Worm (Caenorhabditis elegans): ENCODE data around the gene got-2.2.

Gene got-2.2

DNA sequence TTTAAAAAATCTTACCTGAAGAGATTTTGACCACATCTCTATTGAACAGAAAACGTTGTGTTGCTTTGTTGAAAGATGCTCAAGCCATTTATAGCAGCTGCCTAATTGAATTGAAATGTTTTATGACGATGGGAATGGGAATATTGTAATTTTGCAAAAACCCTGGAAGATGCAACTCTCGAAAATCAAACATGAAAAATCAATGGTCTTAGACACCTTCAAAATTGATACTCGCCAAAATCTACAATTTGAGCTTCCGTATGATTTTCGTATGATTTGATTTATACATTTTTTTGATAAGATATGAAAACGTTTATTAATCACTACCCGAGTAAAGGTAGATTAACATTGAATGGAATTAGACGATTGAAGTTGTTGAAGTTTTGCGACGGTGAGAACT lies 32.3 kb upstream of the got-2.2 start, which contains the start of gene C14F11.7:
TSS of gene C14F11.7 (minus strand) at position 101 of the 400 bp plus-strand sequence.
- TF ChIP-seq lsy-2 (tag; optimal IDR thresholded peaks at IDR 0.05) (no peak), snpc-4 (tag; optimal IDR thresholded peaks at IDR 0.05) (no peak), M03D4.4 (tag; optimal IDR thresholded peaks at IDR 0.05) (no peak), nhr-12 (tag; optimal IDR thresholded peaks at IDR 0.05) (no peak), nhr-2 (tag; optimal IDR thresholded peaks at IDR 0.05) (no peak), elt-3 (tag; optimal IDR thresholded peaks at IDR 0.05) (no peak), elt-1 (tag; optimal IDR thresholded peaks at IDR 0.05; ENCODE audit: borderline replicate concordance, insufficient read depth) (no peak), unc-39 (tag; optimal IDR thresholded peaks at IDR 0.05) (no peak), ham-2 (GFP tag; optimal IDR thresholded peaks at IDR 0.05) (no peak), tbx-8 (GFP tag; optimal IDR thresholded peaks at IDR 0.05) (no peak), pha-4 (tag; optimal IDR thresholded peaks at IDR 0.05) (no peak), mab-5 (tag; optimal IDR thresholded peaks at IDR 0.05) (no peak), ztf-11 (tag; optimal IDR thresholded peaks at IDR 0.05) (no peak), mls-2 (tag; optimal IDR thresholded peaks at IDR 0.05) (no peak), ces-1 (GFP tag; optimal IDR thresholded peaks at IDR 0.05) (no peak), cnd-1 (tag; optimal IDR thresholded peaks at IDR 0.05) (no peak), ceh-43 (GFP tag; optimal IDR thresholded peaks at IDR 0.05) (no peak), drap-1 (GFP tag; optimal IDR thresholded peaks at IDR 0.05) (no peak), mep-1 (tag; optimal IDR thresholded peaks at IDR 0.05) (no peak)

DNA sequence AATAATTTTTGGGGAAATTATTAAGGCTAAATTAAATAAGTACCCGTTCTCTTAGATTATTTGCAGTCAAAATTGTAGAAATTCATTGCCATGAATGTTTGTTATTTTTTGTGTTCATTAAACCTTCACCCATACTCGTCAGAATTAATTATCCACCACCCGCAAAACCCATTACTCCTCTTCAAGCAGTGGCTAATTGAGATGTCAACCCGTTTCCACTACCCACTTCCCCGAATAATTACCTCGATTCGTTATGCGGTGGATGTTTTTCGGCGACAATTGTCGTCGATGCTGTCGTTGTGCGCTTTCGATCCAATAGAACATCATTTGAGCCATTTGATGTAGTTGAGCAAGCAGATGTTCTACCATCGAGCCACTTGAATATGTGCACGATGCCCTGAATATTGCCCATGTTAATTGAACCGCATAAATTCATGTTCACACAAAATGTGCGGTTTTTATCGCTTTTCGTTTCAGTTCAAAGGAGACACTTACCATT lies 29.4 kb upstream of the got-2.2 start:
- TF ChIP-seq ceh-43 (GFP tag; optimal IDR thresholded peaks at IDR 0.05) (peak; percentile 55), sptf-1 (tag; optimal IDR thresholded peaks at IDR 0.05) (no peak), ces-1 (GFP tag; optimal IDR thresholded peaks at IDR 0.05) (peak; percentile 88), mep-1 (tag; optimal IDR thresholded peaks at IDR 0.05) (no peak), tbx-8 (GFP tag; optimal IDR thresholded peaks at IDR 0.05) (no peak), drap-1 (GFP tag; optimal IDR thresholded peaks at IDR 0.05) (no peak)

- no peak for TF ChIP-seq hlh-1 (tag; optimal IDR thresholded peaks at IDR 0.05)
- TF ChIP-seq lin-13 (tag; optimal IDR thresholded peaks at IDR 0.05): no peak
Observed at ce11 chrX:6216551-6216950, 24.2 kb upstream of the got-2.2 start, which contains the start of gene lrch-1. Gene lrch-1, minus strand, starts transcription at chrX:6216651.

- TF ChIP-seq nhr-237 (tag; optimal IDR thresholded peaks at IDR 0.05) (no peak), elt-1 (tag; optimal IDR thresholded peaks at IDR 0.05; ENCODE audit: borderline replicate concordance, insufficient read depth) (no peak), ceh-39 (tag; optimal IDR thresholded peaks at IDR 0.05) (no peak), mep-1 (tag; optimal IDR thresholded peaks at IDR 0.05) (peak; percentile 18), hlh-1 (tag; optimal IDR thresholded peaks at IDR 0.05) (peak; percentile 5), nhr-12 (tag; optimal IDR thresholded peaks at IDR 0.05) (no peak), snpc-4 (tag; optimal IDR thresholded peaks at IDR 0.05) (no peak), mls-2 (tag; optimal IDR thresholded peaks at IDR 0.05) (peak; percentile 57), nhr-76 (tag; optimal IDR thresholded peaks at IDR 0.05) (no peak), drap-1 (GFP tag; optimal IDR thresholded peaks at IDR 0.05) (peak; percentile 68), zip-8 (tag; optimal IDR thresholded peaks at IDR 0.05) (no peak), ceh-43 (GFP tag; optimal IDR thresholded peaks at IDR 0.05) (peak; percentile 20), sem-2 (GFP tag; optimal IDR thresholded peaks at IDR 0.05) (no peak), unc-120 (tag; optimal IDR thresholded peaks at IDR 0.05; ENCODE audit: poor library complexity, severe bottlenecking) (peak; percentile 33), lsy-2 (tag; optimal IDR thresholded peaks at IDR 0.05) (no peak), cnd-1 (tag; optimal IDR thresholded peaks at IDR 0.05) (peak; percentile 40), nhr-28 (tag; optimal IDR thresholded peaks at IDR 0.05) (no peak), lin-13 (tag; optimal IDR thresholded peaks at IDR 0.05) (peak; percentile 21), mab-5 (tag; optimal IDR thresholded peaks at IDR 0.05) (no peak), elt-3 (tag; optimal IDR thresholded peaks at IDR 0.05) (no peak), nhr-2 (tag; optimal IDR thresholded peaks at IDR 0.05) (no peak), ztf-11 (tag; optimal IDR thresholded peaks at IDR 0.05) (no peak), sptf-1 (tag; optimal IDR thresholded peaks at IDR 0.05) (peak; percentile 82), lin-32 (GFP tag; optimal IDR thresholded peaks at IDR 0.05) (peak; percentile 29), ceh-83 (GFP tag; optimal IDR thresholded peaks at IDR 0.05) (peak; percentile 72), tbx-8 (GFP tag; optimal IDR thresholded peaks at IDR 0.05) (no peak), M03D4.4 (tag; optimal IDR thresholded peaks at IDR 0.05) (peak; percentile 55), ces-1 (GFP tag; optimal IDR thresholded peaks at IDR 0.05) (peak; percentile 7), pha-4 (tag; optimal IDR thresholded peaks at IDR 0.05) (no peak), bed-3 (GFP tag; optimal IDR thresholded peaks at IDR 0.05) (peak; percentile 56)
Observed at ce11 chrX:6219892-6220291, 20.9 kb upstream of the got-2.2 start.
